Fruit fly (Drosophila melanogaster) S2 (cell line): Measurements from ENCODE around the gene Ski6.

Experiments used
- CG8478 ChIP-seq: fragments of >200 bp; optimal IDR thresholded peaks from 2 replicates; lab custom pipeline; 2018
- CTCF ChIP-seq, 2 experiments: fragments of >200 bp; optimal IDR thresholded peaks; 2 replicates each; lab custom pipeline; 2018

DNA sequence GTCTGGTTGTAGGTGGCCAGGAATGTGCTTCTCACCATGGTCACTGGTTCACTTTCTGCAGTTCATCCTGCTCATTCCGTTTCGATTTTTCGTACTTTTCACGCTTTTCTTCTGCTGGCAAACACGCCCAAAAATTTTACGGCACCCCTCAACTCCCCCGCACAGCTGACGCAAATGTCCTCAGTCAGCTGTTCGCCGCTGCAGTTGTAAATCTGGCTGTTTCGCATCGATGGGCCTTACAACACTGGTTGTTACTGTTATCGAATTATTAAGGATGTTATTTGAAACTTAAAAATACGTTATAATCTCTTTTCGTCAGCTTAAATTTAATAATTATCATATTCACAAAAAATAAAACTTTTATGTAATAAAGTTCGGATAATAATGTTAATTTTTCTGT, 39.8 kb downstream of the Ski6 start, which contains the start of gene Mgat3:
- TF ChIP-seq CG8478 = no peak
- no peak for TF ChIP-seq CTCF (optimal IDR thresholded peaks at IDR 0.05; lab: Kevin White, UChicago)
